Fruit fly (Drosophila melanogaster) whole organism, embryonic: ENCODE data around the gene CG5644.

ENCODE experiments used
- BEAF-32 ChIP-seq: fragments of 200-800 bp; sonication (Bioruptor generic); optimal IDR thresholded peaks from 3 replicates; lab custom pipeline; 2017; ENCODE audit warnings: missing biosample characterization, missing genetic modification characterization, mild to moderate bottlenecking, moderate library complexity, missing genetic modification reagents
- CG12219 ChIP-seq: fragments of 200-800 bp; sonication (Bioruptor generic); optimal IDR thresholded peaks from 3 replicates; lab custom pipeline; 2018; ENCODE audit warnings: missing biosample characterization, mild to moderate bottlenecking, missing genetic modification characterization
- CG1233 ChIP-seq: fragments of 200-800 bp; sonication (Bioruptor generic); optimal IDR thresholded peaks from 4 replicates; lab custom pipeline; 2018; ENCODE audit warnings: missing biosample characterization, mild to moderate bottlenecking, missing genetic modification characterization
- CG13287 ChIP-seq: fragments of 200-800 bp; sonication (Bioruptor generic); IDR thresholded peaks from 2 replicates; pipeline ENCODE4 v1.3.6; 2022; ENCODE audit warnings: missing biosample characterization, missing genetic modification characterization; ENCODE audit not compliant: partially characterized antibody
- CG15479 ChIP-seq: fragments of 200-800 bp; sonication (Bioruptor generic); optimal IDR thresholded peaks from 3 replicates; lab custom pipeline; 2019; ENCODE audit warnings: missing biosample characterization, mild to moderate bottlenecking, missing genetic modification characterization, moderate library complexity
- CG17802 ChIP-seq: fragments of 200-800 bp; sonication (Bioruptor generic); optimal IDR thresholded peaks from 2 replicates; lab custom pipeline; 2018; ENCODE audit warnings: missing biosample characterization, mild to moderate bottlenecking, missing genetic modification characterization, moderate library complexity
- CG31388 ChIP-seq: fragments of 200-800 bp; sonication (Bioruptor generic); optimal IDR thresholded peaks from 2 replicates; lab custom pipeline; 2016; ENCODE audit warnings: missing biosample characterization, missing genetic modification characterization
- CG32772 ChIP-seq: fragments of 200-800 bp; sonication (Bioruptor generic); IDR thresholded peaks from 2 replicates; pipeline ENCODE4 v1.3.6; 2022; ENCODE audit warnings: missing biosample characterization, missing genetic modification characterization
- CG3407 ChIP-seq: fragments of 200-800 bp; sonication (Bioruptor generic); optimal IDR thresholded peaks from 2 replicates; lab custom pipeline; 2018; ENCODE audit warnings: missing biosample characterization, mild to moderate bottlenecking, missing genetic modification characterization
- CG4820 ChIP-seq: fragments of 200-800 bp; sonication (Bioruptor generic); optimal IDR thresholded peaks from 3 replicates; lab custom pipeline; 2016; ENCODE audit warnings: missing biosample characterization, missing genetic modification characterization
- CG5953 ChIP-seq: fragments of 200-800 bp; sonication (Bioruptor generic); IDR thresholded peaks from 2 replicates; pipeline ENCODE4 v1.3.6; 2022; ENCODE audit warnings: missing biosample characterization, missing genetic modification characterization
- CG7745 ChIP-seq: fragments of 200-800 bp; sonication (Bioruptor generic); optimal IDR thresholded peaks from 2 replicates; lab custom pipeline; 2018; ENCODE audit warnings: missing biosample characterization, mild to moderate bottlenecking, missing genetic modification characterization, moderate library complexity
- Dll ChIP-seq: fragments of 200-800 bp; sonication (Bioruptor generic); IDR thresholded peaks from 4 replicates; pipeline ENCODE4 v1.3.6; 2022; ENCODE audit warnings: missing biosample characterization, missing genetic modification characterization; ENCODE audit not compliant: partially characterized antibody
- Dp ChIP-seq: fragments of 200-800 bp; sonication (Bioruptor generic); optimal IDR thresholded peaks from 2 replicates; lab custom pipeline; 2018; ENCODE audit warnings: missing biosample characterization, mild to moderate bottlenecking, missing genetic modification characterization, moderate library complexity
- Dref ChIP-seq: fragments of 200-800 bp; sonication (Bioruptor generic); IDR thresholded peaks from 2 replicates; pipeline ENCODE4 v1.3.6; 2022; ENCODE audit warnings: missing biosample characterization, missing genetic modification characterization
- E2f2 ChIP-seq: fragments of 200-800 bp; sonication (Bioruptor generic); IDR thresholded peaks from 2 replicates; pipeline ENCODE4 v1.3.6; 2022; ENCODE audit warnings: missing biosample characterization, missing genetic modification characterization
- Hmr ChIP-seq: fragments of 200-800 bp; sonication (Bioruptor generic); optimal IDR thresholded peaks from 3 replicates; lab custom pipeline; 2017; ENCODE audit warnings: mild to moderate bottlenecking, missing biosample characterization, missing genetic modification reagents, missing genetic modification characterization
- Hr51 ChIP-seq, 2 experiments: fragments of 200-800 bp; sonication (Bioruptor generic); optimal IDR thresholded peaks; 2 replicates in 1 of 2; 3 replicates in 1 of 2; lab custom pipeline; 2016 to 2018; ENCODE audit warnings: missing biosample characterization in 2 of 2, missing genetic modification characterization in 2 of 2, mild to moderate bottlenecking in 1 of 2, moderate library complexity in 1 of 2
- MBD-R2 ChIP-seq: fragments of 200-800 bp; sonication (Bioruptor generic); IDR thresholded peaks from 2 replicates; pipeline ENCODE4 v1.3.6; 2022; ENCODE audit warnings: missing biosample characterization, missing genetic modification characterization
- Pdp1 ChIP-seq, 2 experiments: fragments of 200-800 bp; sonication (Bioruptor generic); optimal IDR thresholded peaks; 3 replicates each; lab custom pipeline; 2016; ENCODE audit warnings: missing biosample characterization in 2 of 2, missing genetic modification characterization in 2 of 2, mild to moderate bottlenecking in 1 of 2, moderate library complexity in 1 of 2
- Sry-δ ChIP-seq: fragments of 200-800 bp; sonication (Bioruptor generic); optimal IDR thresholded peaks from 2 replicates; lab custom pipeline; 2016; ENCODE audit warnings: missing biosample characterization, missing genetic modification characterization
- TFAM ChIP-seq: fragments of 200-800 bp; sonication (Bioruptor generic); optimal IDR thresholded peaks from 2 replicates; lab custom pipeline; 2017; ENCODE audit warnings: missing biosample characterization, missing genetic modification characterization, inconsistent platforms
- amos ChIP-seq: fragments of 200-800 bp; sonication (Bioruptor generic); IDR thresholded peaks from 2 replicates; pipeline ENCODE4 v1.3.6; 2022; ENCODE audit warnings: missing biosample characterization, missing genetic modification characterization; ENCODE audit not compliant: partially characterized antibody
- ash1 ChIP-seq: fragments of 200-800 bp; sonication (Bioruptor generic); optimal IDR thresholded peaks from 2 replicates; lab custom pipeline; 2018; ENCODE audit warnings: missing biosample characterization, mild to moderate bottlenecking, missing genetic modification characterization
- bbx ChIP-seq: fragments of 200-800 bp; sonication (Bioruptor generic); IDR thresholded peaks from 2 replicates; pipeline ENCODE4 v1.3.6; 2022; ENCODE audit warnings: missing biosample characterization, missing genetic modification characterization; ENCODE audit not compliant: partially characterized antibody
- bowl ChIP-seq: fragments of 200-800 bp; sonication (Bioruptor generic); IDR thresholded peaks from 2 replicates; pipeline ENCODE4 v1.3.6; 2022; ENCODE audit warnings: missing biosample characterization, missing genetic modification characterization
- chinmo ChIP-seq: fragments of 200-800 bp; sonication (Bioruptor generic); IDR thresholded peaks from 4 replicates; pipeline ENCODE4 v1.3.6; 2022; ENCODE audit warnings: missing biosample characterization, missing genetic modification characterization; ENCODE audit not compliant: partially characterized antibody
- crp ChIP-seq, 2 experiments: fragments of 200-800 bp; sonication (Bioruptor generic); optimal IDR thresholded peaks; 2 replicates in 1 of 2; 3 replicates in 1 of 2; lab custom pipeline; 2017; ENCODE audit warnings: missing biosample characterization in 2 of 2, missing genetic modification characterization in 2 of 2, mild to moderate bottlenecking in 1 of 2, moderate library complexity in 1 of 2
- dmrt11E ChIP-seq: fragments of 200-800 bp; sonication (Bioruptor generic); optimal IDR thresholded peaks from 3 replicates; lab custom pipeline; 2018; ENCODE audit warnings: missing biosample characterization, mild to moderate bottlenecking, missing genetic modification characterization, moderate library complexity
- gem ChIP-seq: fragments of 200-800 bp; sonication (Bioruptor generic); optimal IDR thresholded peaks from 2 replicates; lab custom pipeline; 2019; ENCODE audit warnings: missing biosample characterization, mild to moderate bottlenecking, missing genetic modification characterization, moderate library complexity
- insv ChIP-seq, 2 experiments: fragments of 200-800 bp; sonication (Bioruptor generic); optimal IDR thresholded peaks; 3 replicates each; lab custom pipeline; 2016 to 2018; ENCODE audit warnings: missing biosample characterization in 2 of 2, missing genetic modification characterization in 2 of 2
- mam ChIP-seq: fragments of 200-800 bp; sonication (Bioruptor generic); optimal IDR thresholded peaks from 3 replicates; lab custom pipeline; 2016; ENCODE audit warnings: missing biosample characterization, missing genetic modification characterization
- mirr ChIP-seq: fragments of 200-800 bp; sonication (Bioruptor generic); optimal IDR thresholded peaks from 3 replicates; lab custom pipeline; 2018; ENCODE audit warnings: missing biosample characterization, mild to moderate bottlenecking, missing genetic modification characterization
- pho ChIP-seq: fragments of 200-800 bp; sonication (Bioruptor generic); optimal IDR thresholded peaks from 2 replicates; lab custom pipeline; 2016; ENCODE audit warnings: missing biosample characterization, missing genetic modification characterization
- pzg ChIP-seq: fragments of 200-800 bp; sonication (Bioruptor generic); optimal IDR thresholded peaks from 3 replicates; lab custom pipeline; 2018; ENCODE audit warnings: missing biosample characterization, mild to moderate bottlenecking, missing genetic modification characterization, moderate library complexity
- stwl ChIP-seq: fragments of 200-800 bp; sonication (Bioruptor generic); optimal IDR thresholded peaks from 3 replicates; lab custom pipeline; 2018; ENCODE audit warnings: missing biosample characterization, mild to moderate bottlenecking, missing genetic modification characterization, moderate library complexity
- tio ChIP-seq: fragments of 200-800 bp; sonication (Bioruptor generic); optimal IDR thresholded peaks from 2 replicates; lab custom pipeline; 2017; ENCODE audit warnings: missing biosample characterization, missing genetic modification characterization, inconsistent platforms
- trem ChIP-seq: fragments of 200-800 bp; optimal IDR thresholded peaks from 3 replicates; lab custom pipeline; 2019; ENCODE audit warnings: missing biosample characterization, mild to moderate bottlenecking, missing genetic modification characterization, moderate library complexity
- unc-4 ChIP-seq: fragments of 200-800 bp; sonication (Bioruptor generic); IDR thresholded peaks from 2 replicates; pipeline ENCODE4 v1.3.6; 2022; ENCODE audit warnings: missing biosample characterization, missing genetic modification characterization; ENCODE audit not compliant: partially characterized antibody

Gene CG5644

dm6 chr3L:8966324-8967011 lies 13.2 kb downstream of the CG5644 start, which contains the start of the genes CG5653 and CG5021 (continued):
- TF ChIP-seq CG15479 (GFP tag; lab: Kevin White, UChicago) (no peak), Hmr (no peak), mam (GFP tag; lab: Kevin White, UChicago) (no peak), insv (GFP tag; optimal IDR thresholded peaks at IDR 0.05; lab: Kevin White, UChicago) (no peak), ash1 (no peak), CG3407 (GFP tag; lab: Kevin White, UChicago) (no peak), CG4820 (no peak), CG32772 (GFP tag; lab: Robert Waterston, UW) (no peak)
- TF ChIP-seq, all 482 proteins: peak for 46

dm6 chr3L:8964458-8964857 lies 15.2 kb downstream of the CG5644 start, which contains the start of gene ValRS-m:
ValRS-m (minus strand) TSS chr3L:8964769.
- TF ChIP-seq Pdp1 (GFP tag; optimal IDR thresholded peaks at IDR 0.05; lab: Kevin White, UChicago): peak in 1 of 2 experiments; percentile 73
- no peak for TF ChIP-seq CG12219 (GFP tag; lab: Kevin White, UChicago)
- peak; percentile 86 for TF ChIP-seq E2f2
- TF ChIP-seq stwl: no peak
- 0 out of 4 replicates have a peak, but pooled peaks have one; percentile 40 for TF ChIP-seq Dll
- peak; percentile 36 for TF ChIP-seq trem (tag; lab: Kevin White, UChicago)
- no peak for TF ChIP-seq CG5953 (GFP tag; lab: Robert Waterston, UW)
- no peak for TF ChIP-seq CG4820
- TF ChIP-seq MBD-R2 (GFP tag; lab: Robert Waterston, UW): peak; percentile 42
- TF ChIP-seq CG13287 (GFP tag; lab: Robert Waterston, UW): peak; percentile 41
- TF ChIP-seq CG31388 (GFP tag; lab: Kevin White, UChicago): no peak
- no peak for TF ChIP-seq amos (GFP tag; lab: Robert Waterston, UW)
- no peak for TF ChIP-seq CG32772 (GFP tag; lab: Robert Waterston, UW)
- no peak for TF ChIP-seq mirr (GFP tag; lab: Kevin White, UChicago)
- 0 out of 4 replicates have a peak, but pooled peaks have one; percentile 40 for TF ChIP-seq chinmo
- peak; percentile 53; the same call in 1 of the 2 replicates for TF ChIP-seq bbx
- no peak for TF ChIP-seq CG7745 (tag; lab: Kevin White, UChicago)
- no peak for TF ChIP-seq CG1233
- TF ChIP-seq unc-4 (GFP tag; lab: Robert Waterston, UW): 0 out of 2 replicates have a peak, but pooled peaks have one; percentile 20
- peak; percentile 47 for TF ChIP-seq Sry-δ (GFP tag; lab: Kevin White, UChicago)
- no peak for TF ChIP-seq CG17802 (tag; lab: Kevin White, UChicago)
- no peak for TF ChIP-seq TFAM (GFP tag; lab: Kevin White, UChicago)
- no peak for TF ChIP-seq dmrt11E (tag; lab: Kevin White, UChicago)
- peak; percentile 79 for TF ChIP-seq Dp (GFP tag; lab: Kevin White, UChicago)
- no peak for TF ChIP-seq Hr51 (GFP tag; optimal IDR thresholded peaks at IDR 0.05; lab: Kevin White, UChicago)
- TF ChIP-seq tio (GFP tag; lab: Kevin White, UChicago): no peak
- TF ChIP-seq gem (tag; lab: Kevin White, UChicago): no peak
- peak in 1 of 2 experiments; percentile 80 for TF ChIP-seq crp (GFP tag; optimal IDR thresholded peaks at IDR 0.05; lab: Kevin White, UChicago)
- TF ChIP-seq Dref (GFP tag; lab: Robert Waterston, UW): peak; percentile 57
- no peak for TF ChIP-seq bowl (GFP tag; lab: Robert Waterston, UW)
- no peak for TF ChIP-seq pho (GFP tag; lab: Kevin White, UChicago)
- TF ChIP-seq BEAF-32 (GFP tag; lab: Kevin White, UChicago): peak; percentile 3
- TF ChIP-seq pzg: peak; percentile 6
